Fruit fly (Drosophila melanogaster) whole organism, embryonic: ENCODE results near the gene CG14253.

Experiments
- Atf3 ChIP-seq: fragments of 200-800 bp; sonication (Bioruptor generic); optimal IDR thresholded peaks from 3 replicates; lab custom pipeline; 2016; ENCODE audit warnings: missing biosample characterization, missing genetic modification characterization
- Atf6 ChIP-seq: fragments of 200-800 bp; sonication (Bioruptor generic); IDR thresholded peaks from 2 replicates; pipeline ENCODE4 v1.3.6; 2022; ENCODE audit warnings: missing biosample characterization, missing genetic modification characterization
- CG10431 ChIP-seq: fragments of 200-800 bp; sonication (Bioruptor generic); optimal IDR thresholded peaks from 3 replicates; lab custom pipeline; 2018; ENCODE audit warnings: missing biosample characterization, mild to moderate bottlenecking, missing genetic modification characterization
- CG10543 ChIP-seq: fragments of 200-800 bp; sonication (Bioruptor generic); optimal IDR thresholded peaks from 3 replicates; lab custom pipeline; 2017; ENCODE audit warnings: missing biosample characterization, mild to moderate bottlenecking, missing genetic modification characterization, moderate library complexity
- CG13296 ChIP-seq: fragments of 200-800 bp; sonication (Bioruptor generic); optimal IDR thresholded peaks from 3 replicates; lab custom pipeline; 2018; ENCODE audit warnings: missing biosample characterization, mild to moderate bottlenecking, missing genetic modification characterization
- CG14014 ChIP-seq: fragments of 200-800 bp; sonication (Bioruptor generic); IDR thresholded peaks from 2 replicates; pipeline ENCODE4 v1.3.6; 2022; ENCODE audit warnings: missing biosample characterization, missing genetic modification characterization
- CG14860 ChIP-seq: fragments of 200-800 bp; sonication (Bioruptor generic); IDR thresholded peaks from 3 replicates; pipeline ENCODE4 v1.3.6; 2022; ENCODE audit warnings: missing biosample characterization, missing genetic modification characterization; ENCODE audit not compliant: partially characterized antibody
- CG18764 ChIP-seq: fragments of 200-800 bp; sonication (Bioruptor generic); optimal IDR thresholded peaks from 3 replicates; lab custom pipeline; 2016; ENCODE audit warnings: missing biosample characterization, missing genetic modification characterization
- CG30020 ChIP-seq: fragments of 200-800 bp; optimal IDR thresholded peaks from 2 replicates; lab custom pipeline; 2019; ENCODE audit warnings: missing biosample characterization, mild to moderate bottlenecking, missing genetic modification characterization, moderate library complexity
- CG30403 ChIP-seq: fragments of 200-800 bp; sonication (Bioruptor generic); optimal IDR thresholded peaks from 3 replicates; lab custom pipeline; 2016; ENCODE audit warnings: missing biosample characterization, missing genetic modification characterization
- CG31365 ChIP-seq: fragments of 200-800 bp; sonication (Bioruptor generic); optimal IDR thresholded peaks from 2 replicates; lab custom pipeline; 2018; ENCODE audit warnings: missing biosample characterization, mild to moderate bottlenecking, missing genetic modification characterization
- CG3163 ChIP-seq: fragments of 200-800 bp; sonication (Bioruptor generic); optimal IDR thresholded peaks from 3 replicates; lab custom pipeline; 2016; ENCODE audit warnings: missing biosample characterization, missing genetic modification characterization
- CG3281 ChIP-seq: fragments of 200-800 bp; sonication (Bioruptor generic); optimal IDR thresholded peaks from 3 replicates; lab custom pipeline; 2017; ENCODE audit warnings: missing biosample characterization, mild to moderate bottlenecking, missing genetic modification characterization
- CG34422 ChIP-seq: fragments of 200-800 bp; sonication (Bioruptor generic); IDR thresholded peaks from 3 replicates; pipeline ENCODE4 v1.3.6; 2022; ENCODE audit warnings: missing biosample characterization, missing genetic modification characterization
- CG4360 ChIP-seq: fragments of 200-800 bp; sonication (Bioruptor generic); IDR thresholded peaks from 2 replicates; pipeline ENCODE4 v1.3.6; 2022; ENCODE audit warnings: missing biosample characterization, missing genetic modification characterization
- CG4707 ChIP-seq: fragments of 200-800 bp; sonication (Bioruptor generic); optimal IDR thresholded peaks from 2 replicates; lab custom pipeline; 2018; ENCODE audit warnings: missing biosample characterization, mild to moderate bottlenecking, missing genetic modification characterization, moderate library complexity
- CG5180 ChIP-seq: fragments of 200-800 bp; sonication (Bioruptor generic); optimal IDR thresholded peaks from 3 replicates; lab custom pipeline; 2017; ENCODE audit warnings: missing biosample characterization, missing genetic modification characterization, mild to moderate bottlenecking, moderate library complexity, missing genetic modification reagents
- CG7745 ChIP-seq: fragments of 200-800 bp; sonication (Bioruptor generic); optimal IDR thresholded peaks from 2 replicates; lab custom pipeline; 2018; ENCODE audit warnings: missing biosample characterization, mild to moderate bottlenecking, missing genetic modification characterization, moderate library complexity
- CG8388 ChIP-seq: fragments of 200-800 bp; sonication (Bioruptor generic); optimal IDR thresholded peaks from 2 replicates; lab custom pipeline; 2019; ENCODE audit warnings: missing biosample characterization, mild to moderate bottlenecking, missing genetic modification characterization, moderate library complexity
- Camta ChIP-seq: fragments of 200-800 bp; sonication (Bioruptor generic); optimal IDR thresholded peaks from 2 replicates; lab custom pipeline; 2016; ENCODE audit warnings: missing biosample characterization, missing genetic modification characterization
- CrebB ChIP-seq: fragments of 200-800 bp; sonication (Bioruptor generic); optimal IDR thresholded peaks from 3 replicates; lab custom pipeline; 2018; ENCODE audit warnings: missing biosample characterization, mild to moderate bottlenecking, missing genetic modification characterization
- Jarid2 ChIP-seq: fragments of 200-800 bp; sonication (Bioruptor generic); optimal IDR thresholded peaks from 3 replicates; lab custom pipeline; 2017; ENCODE audit warnings: mild to moderate bottlenecking, missing biosample characterization, missing genetic modification reagents, missing genetic modification characterization
- NfI ChIP-seq: fragments of 200-800 bp; sonication (Bioruptor generic); optimal IDR thresholded peaks from 3 replicates; lab custom pipeline; 2018; ENCODE audit warnings: missing biosample characterization, mild to moderate bottlenecking, missing genetic modification characterization, moderate library complexity
- Oaz ChIP-seq: fragments of 200-800 bp; sonication (Bioruptor generic); IDR thresholded peaks from 2 replicates; pipeline ENCODE4 v1.3.6; 2022; ENCODE audit warnings: missing biosample characterization, missing genetic modification characterization
- Sox102F ChIP-seq: fragments of 200-800 bp; sonication (Bioruptor generic); optimal IDR thresholded peaks from 2 replicates; lab custom pipeline; 2018; ENCODE audit warnings: missing biosample characterization, mild to moderate bottlenecking, missing genetic modification characterization, moderate library complexity
- Xbp1 ChIP-seq: fragments of 200-800 bp; sonication (Bioruptor generic); optimal IDR thresholded peaks from 3 replicates; lab custom pipeline; 2016; ENCODE audit warnings: missing biosample characterization, mild to moderate bottlenecking, missing genetic modification characterization
- ac ChIP-seq: fragments of 200-800 bp; sonication (Bioruptor generic); optimal IDR thresholded peaks from 3 replicates; lab custom pipeline; 2017; ENCODE audit warnings: missing biosample characterization, mild to moderate bottlenecking, missing genetic modification characterization
- az2 ChIP-seq: fragments of 200-800 bp; sonication (Bioruptor generic); optimal IDR thresholded peaks from 3 replicates; lab custom pipeline; 2016; ENCODE audit warnings: missing biosample characterization, missing genetic modification characterization
- bowl ChIP-seq: fragments of 200-800 bp; sonication (Bioruptor generic); IDR thresholded peaks from 2 replicates; pipeline ENCODE4 v1.3.6; 2022; ENCODE audit warnings: missing biosample characterization, missing genetic modification characterization
- cas ChIP-seq: fragments of 200-800 bp; sonication (Bioruptor generic); IDR thresholded peaks from 2 replicates; pipeline ENCODE4 v1.3.6; 2022; ENCODE audit warnings: missing biosample characterization, missing genetic modification characterization
- cato ChIP-seq: fragments of 200-800 bp; sonication (Bioruptor generic); optimal IDR thresholded peaks from 2 replicates; lab custom pipeline; 2016; ENCODE audit warnings: missing biosample characterization, missing genetic modification characterization, borderline replicate concordance
- chinmo ChIP-seq: fragments of 200-800 bp; sonication (Bioruptor generic); IDR thresholded peaks from 4 replicates; pipeline ENCODE4 v1.3.6; 2022; ENCODE audit warnings: missing biosample characterization, missing genetic modification characterization; ENCODE audit not compliant: partially characterized antibody
- crp ChIP-seq, 2 experiments: fragments of 200-800 bp; sonication (Bioruptor generic); optimal IDR thresholded peaks; 2 replicates in 1 of 2; 3 replicates in 1 of 2; lab custom pipeline; 2017; ENCODE audit warnings: missing biosample characterization in 2 of 2, missing genetic modification characterization in 2 of 2, mild to moderate bottlenecking in 1 of 2, moderate library complexity in 1 of 2
- cwo ChIP-seq: fragments of 200-800 bp; sonication (Bioruptor generic); optimal IDR thresholded peaks from 3 replicates; lab custom pipeline; 2017; ENCODE audit warnings: missing biosample characterization, missing genetic modification characterization, mild to moderate bottlenecking, moderate library complexity, missing genetic modification reagents
- emc ChIP-seq: fragments of 200-800 bp; sonication (Bioruptor generic); optimal IDR thresholded peaks from 2 replicates; lab custom pipeline; 2016; ENCODE audit warnings: missing biosample characterization, missing genetic modification characterization
- exex ChIP-seq: fragments of 200-800 bp; sonication (Bioruptor generic); optimal IDR thresholded peaks from 4 replicates; lab custom pipeline; 2018; ENCODE audit warnings: missing biosample characterization, mild to moderate bottlenecking, missing genetic modification characterization, moderate library complexity
- fd102C ChIP-seq: fragments of 200-800 bp; sonication (Bioruptor generic); optimal IDR thresholded peaks from 2 replicates; lab custom pipeline; 2018; ENCODE audit warnings: missing biosample characterization, mild to moderate bottlenecking, missing genetic modification characterization, moderate library complexity
- gro ChIP-seq: fragments of 200-800 bp; sonication (Bioruptor generic); optimal IDR thresholded peaks from 2 replicates; lab custom pipeline; 2016; ENCODE audit warnings: missing biosample characterization, missing genetic modification characterization
- gt ChIP-seq: fragments of 200-800 bp; sonication (Bioruptor generic); IDR thresholded peaks from 2 replicates; pipeline ENCODE4 v1.3.6; 2022; ENCODE audit warnings: missing biosample characterization, missing genetic modification characterization
- ind ChIP-seq: fragments of 200-800 bp; sonication (Bioruptor generic); optimal IDR thresholded peaks from 3 replicates; lab custom pipeline; 2016; ENCODE audit warnings: missing biosample characterization, missing genetic modification characterization
- inv ChIP-seq: fragments of 200-800 bp; sonication (Bioruptor generic); IDR thresholded peaks from 2 replicates; pipeline ENCODE4 v1.3.6; 2022; ENCODE audit warnings: missing biosample characterization, missing genetic modification characterization; ENCODE audit not compliant: partially characterized antibody
- lola ChIP-seq, 3 experiments: fragments of >200 bp in 2 of 3; fragments of 200-800 bp in 1 of 3; sonication (Bioruptor generic) in 1 of 3; optimal IDR thresholded peaks; 2 replicates each; lab custom pipeline; 2017 to 2019; ENCODE audit warnings: missing biosample characterization in 3 of 3, missing genetic modification characterization in 3 of 3, mild to moderate bottlenecking in 1 of 3, moderate library complexity in 1 of 3
- luna ChIP-seq: fragments of 200-800 bp; sonication (Bioruptor generic); optimal IDR thresholded peaks from 2 replicates; lab custom pipeline; 2016; ENCODE audit warnings: missing biosample characterization, missing genetic modification characterization
- mam ChIP-seq: fragments of 200-800 bp; sonication (Bioruptor generic); optimal IDR thresholded peaks from 3 replicates; lab custom pipeline; 2016; ENCODE audit warnings: missing biosample characterization, missing genetic modification characterization
- pan ChIP-seq, 4 experiments: fragments of >200 bp in 3 of 4; fragments of 200-800 bp in 1 of 4; sonication (Bioruptor generic) in 1 of 4; optimal IDR thresholded peaks in 3 of 4; IDR thresholded peaks in 1 of 4; 2 replicates each; pipeline versions ENCODE4 v1.3.6 to Lab custom; 2017 to 2022; ENCODE audit warnings: missing biosample characterization in 2 of 4, missing genetic modification characterization in 2 of 4, mixed read lengths in 1 of 4
- sd ChIP-seq: fragments of 200-800 bp; sonication (Bioruptor generic); optimal IDR thresholded peaks from 3 replicates; lab custom pipeline; 2018; ENCODE audit warnings: missing biosample characterization, mild to moderate bottlenecking, missing genetic modification characterization, moderate library complexity
- slbo ChIP-seq: fragments of 200-800 bp; sonication (Bioruptor generic); IDR thresholded peaks from 2 replicates; pipeline ENCODE4 v1.3.6; 2022; ENCODE audit warnings: missing biosample characterization, missing genetic modification characterization
- so ChIP-seq: fragments of 200-800 bp; sonication (Bioruptor generic); IDR thresholded peaks from 3 replicates; pipeline ENCODE4 v1.3.6; 2022; ENCODE audit warnings: missing biosample characterization, missing genetic modification characterization
- zfh2 ChIP-seq: fragments of 200-800 bp; sonication (Bioruptor generic); optimal IDR thresholded peaks from 2 replicates; lab custom pipeline; 2016; ENCODE audit warnings: missing biosample characterization, missing genetic modification characterization

CG14253 gene

DNA sequence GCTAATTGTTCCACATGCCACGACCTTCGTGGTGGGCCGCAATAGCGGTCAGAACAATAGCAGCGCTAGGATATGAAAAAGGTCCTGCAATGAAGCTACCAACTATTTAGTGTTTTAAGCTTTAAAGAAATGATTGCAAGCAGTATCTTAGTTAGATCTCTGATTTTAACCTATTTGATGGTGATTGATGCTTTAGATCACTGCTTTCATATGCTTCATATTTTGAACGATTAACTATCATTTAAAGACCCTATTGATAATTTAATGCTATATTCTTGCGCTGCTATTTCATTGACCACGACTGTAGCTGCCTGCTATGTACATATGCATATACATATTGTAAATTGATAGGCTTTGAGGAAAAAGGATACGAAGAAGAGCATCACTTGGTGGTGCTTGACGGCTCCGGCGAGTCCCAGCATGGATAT is 14.6 kb upstream of the CG14253 start (continued):
- TF ChIP-seq ac (GFP tag; lab: Kevin White, UChicago) = no peak
- peak; percentile 68 for TF ChIP-seq mam (GFP tag; lab: Kevin White, UChicago)
- no peak for TF ChIP-seq CG4360 (GFP tag; lab: Robert Waterston, UW)
- no peak for TF ChIP-seq chinmo (GFP tag; lab: Robert Waterston, UW)
- TF ChIP-seq Sox102F (GFP tag; lab: Kevin White, UChicago) = peak; percentile 51
- TF ChIP-seq ind (GFP tag; lab: Kevin White, UChicago) = peak; percentile 80
- TF ChIP-seq CG10431 = no peak
- peak; percentile 16 for TF ChIP-seq Jarid2 (GFP tag; lab: Kevin White, UChicago)
- TF ChIP-seq CG10543 = peak; percentile 48
- TF ChIP-seq zfh2 (GFP tag; lab: Kevin White, UChicago) = no peak
- peak; percentile 82 for TF ChIP-seq CG3281 (GFP tag; lab: Kevin White, UChicago)
- no peak for TF ChIP-seq bowl (GFP tag; lab: Robert Waterston, UW)
- peak; percentile 74 for TF ChIP-seq CG18764 (GFP tag; lab: Kevin White, UChicago)
- no peak for TF ChIP-seq cas (GFP tag; lab: Robert Waterston, UW)
- TF ChIP-seq CG4707 (GFP tag; lab: Kevin White, UChicago) = no peak
- TF ChIP-seq CG34422 (GFP tag; lab: Robert Waterston, UW) = no peak
- TF ChIP-seq gt = no peak
- peak; percentile 53 for TF ChIP-seq Atf6 (GFP tag; lab: Robert Waterston, UW)
- TF ChIP-seq CG5180 (GFP tag; lab: Kevin White, UChicago) = peak; percentile 68
- TF ChIP-seq cwo (GFP tag; lab: Kevin White, UChicago) = peak; percentile 72
- TF ChIP-seq Xbp1 (GFP tag; lab: Kevin White, UChicago) = peak; percentile 51
- TF ChIP-seq CrebB (tag; lab: Kevin White, UChicago) = no peak
- TF ChIP-seq Atf3 (GFP tag; lab: Kevin White, UChicago) = no peak
- TF ChIP-seq cato (GFP tag; lab: Kevin White, UChicago) = no peak
- TF ChIP-seq inv (GFP tag; lab: Robert Waterston, UW) = no peak
- peak; percentile 45; the same call in 1 of the 2 replicates for TF ChIP-seq CG14014
- TF ChIP-seq exex (tag; lab: Kevin White, UChicago) = peak; percentile 32
- peak; percentile 13 for TF ChIP-seq NfI (GFP tag; lab: Kevin White, UChicago)
- TF ChIP-seq CG30403 (GFP tag; lab: Kevin White, UChicago) = peak; percentile 62
- peak; percentile 56 for TF ChIP-seq Camta (GFP tag; lab: Kevin White, UChicago)
- no peak for TF ChIP-seq CG31365 (tag; lab: Kevin White, UChicago)
- TF ChIP-seq fd102C = no peak
- no peak for TF ChIP-seq sd (tag; lab: Kevin White, UChicago)
- peak; percentile 45; the same call in 1 of the 2 replicates for TF ChIP-seq slbo (GFP tag; lab: Robert Waterston, UW)
- TF ChIP-seq luna (GFP tag; lab: Kevin White, UChicago) = peak; percentile 30
- TF ChIP-seq CG7745 = no peak
- no peak for TF ChIP-seq CG3163
- no peak for TF ChIP-seq CG30020 (tag; lab: Kevin White, UChicago)
- peak; percentile 12 for TF ChIP-seq az2 (GFP tag; lab: Kevin White, UChicago)
- TF ChIP-seq CG13296 (GFP tag; lab: Kevin White, UChicago) = peak; percentile 74
- peak; percentile 84 for TF ChIP-seq gro (GFP tag; lab: Kevin White, UChicago)
- TF ChIP-seq crp (GFP tag; optimal IDR thresholded peaks at IDR 0.05; lab: Kevin White, UChicago) = no peak
- peak; percentile 2 for TF ChIP-seq emc
- peak in 1 of 3 experiments; percentile 16 for TF ChIP-seq lola (GFP tag; optimal IDR thresholded peaks at IDR 0.05; lab: Kevin White, UChicago)
- peak; percentile 31 for TF ChIP-seq CG8388 (GFP tag; lab: Kevin White, UChicago)
- peak; percentile 40; the same call in 1 of the 3 replicates for TF ChIP-seq so (GFP tag; lab: Robert Waterston, UW)
- TF ChIP-seq CG14860 = 0 out of 3 replicates have a peak, but pooled peaks have one; percentile 0
- TF ChIP-seq pan (optimal IDR thresholded peaks at IDR 0.05; lab: Kevin White, UChicago) = no peak
- TF ChIP-seq pan (GFP tag; optimal IDR thresholded peaks at IDR 0.05 in 1 of 2, IDR thresholded peaks at IDR 0.05 in 1 of 2) = peak in 1 of 2 experiments; percentile 72
- TF ChIP-seq Oaz (GFP tag; lab: Robert Waterston, UW) = no peak
